Worm (Caenorhabditis elegans) whole organism, L4 larva: Measurements from ENCODE around the gene K08H2.4.

Experiments used
- D1046.2 ChIP-seq: fragments of 200-800 bp; sonication (Bioruptor generic); IDR thresholded peaks from 2 replicates; pipeline ENCODE4 v1.3.6; 2022; ENCODE audit warnings: missing genetic modification characterization, missing compliant biosample characterization
- F26F4.8 ChIP-seq: fragments of 200-800 bp; sonication (Bioruptor generic); conservative IDR thresholded peaks from 2 replicates; pipeline ENCODE4 v1.3.6; 2022; ENCODE audit warnings: missing genetic modification characterization, missing compliant biosample characterization
- F49E8.2 ChIP-seq: sonication (generic microtip); optimal IDR thresholded peaks from 2 replicates; lab custom pipeline; 2016; ENCODE audit warnings: missing compliant biosample characterization, mild to moderate bottlenecking, missing genetic modification characterization, borderline replicate concordance
- R02D3.7 ChIP-seq: fragments of 150-350 bp; sonication (generic microtip); optimal IDR thresholded peaks from 3 replicates; lab custom pipeline; 2014; ENCODE audit warnings: missing biosample characterization, missing genetic modification characterization
- Y75B8A.6 ChIP-seq: fragments of 200-800 bp; sonication (Bioruptor generic); IDR thresholded peaks from 2 replicates; pipeline ENCODE4 v1.3.6; 2022; ENCODE audit warnings: missing genetic modification reagents, missing genetic modification characterization, missing compliant biosample characterization
- ZK546.5 ChIP-seq, 2 experiments: sonication (generic microtip); optimal IDR thresholded peaks; 2 replicates each; lab custom pipeline; 2017; ENCODE audit warnings: missing biosample characterization in 2 of 2, missing genetic modification characterization in 2 of 2
- aha-1 ChIP-seq: fragments of 150-350 bp; peaks from one replicate; lab custom pipeline; 2014; ENCODE audit warnings: missing biosample characterization, missing genetic modification characterization
- aly-2 ChIP-seq: sonication (generic microtip); optimal IDR thresholded peaks from 2 replicates; lab custom pipeline; 2018; ENCODE audit warnings: missing biosample characterization, missing genetic modification characterization
- ceh-20 ChIP-seq: fragments of 200-800 bp; sonication (Bioruptor generic); IDR thresholded peaks from 2 replicates; pipeline ENCODE4 v1.3.6; 2022; ENCODE audit warnings: missing genetic modification reagents, missing genetic modification characterization, missing compliant biosample characterization
- ces-1 ChIP-seq: fragments of 150-350 bp; sonication (generic microtip); optimal IDR thresholded peaks from 4 replicates; lab custom pipeline; 2014; ENCODE audit warnings: missing biosample characterization, missing genetic modification reagents, missing genetic modification characterization
- cey-2 ChIP-seq: sonication (generic microtip); optimal IDR thresholded peaks from 3 replicates; lab custom pipeline; 2017; ENCODE audit warnings: missing genetic modification characterization, mild to moderate bottlenecking, missing compliant biosample characterization, antibody characterized with exemption, borderline replicate concordance; ENCODE audit not compliant: insufficient read depth
- daf-16 ChIP-seq, 3 experiments: sonication (generic microtip); optimal IDR thresholded peaks; 2 replicates each; lab custom pipeline; 2016 to 2017; ENCODE audit warnings: missing genetic modification characterization in 3 of 3, missing genetic modification reagents in 3 of 3, mild to moderate bottlenecking in 2 of 3, missing compliant biosample characterization in 2 of 3, missing biosample characterization in 1 of 3, moderate library complexity in 1 of 3
- daf-8 ChIP-seq: fragments of 200-800 bp; sonication (Bioruptor generic); IDR thresholded peaks from 2 replicates; pipeline ENCODE4 v1.3.6; 2022; ENCODE audit warnings: missing genetic modification characterization, missing compliant biosample characterization
- dmd-6 ChIP-seq: fragments of 200-800 bp; sonication (Bioruptor generic); IDR thresholded peaks from 2 replicates; pipeline ENCODE4 v1.3.6; 2022; ENCODE audit warnings: missing genetic modification reagents, missing genetic modification characterization, missing compliant biosample characterization
- dve-1 ChIP-seq: sonication (generic microtip); optimal IDR thresholded peaks from 2 replicates; lab custom pipeline; 2017; ENCODE audit warnings: antibody characterized with exemption, mild to moderate bottlenecking, missing genetic modification characterization, missing compliant biosample characterization; ENCODE audit not compliant: insufficient read depth
- egl-27 ChIP-seq: sonication (generic microtip); optimal IDR thresholded peaks from 3 replicates; lab custom pipeline; 2017; ENCODE audit warnings: missing biosample characterization, missing genetic modification reagents, missing genetic modification characterization
- fos-1 ChIP-seq: fragments of 150-350 bp; optimal IDR thresholded peaks from 2 replicates; lab custom pipeline; 2014; ENCODE audit warnings: missing biosample characterization, missing genetic modification characterization
- gei-8 ChIP-seq: fragments of 200-800 bp; sonication (Bioruptor generic); optimal IDR thresholded peaks from 2 replicates; lab custom pipeline; 2018; ENCODE audit warnings: mild to moderate bottlenecking, missing genetic modification characterization, missing compliant biosample characterization
- hlh-11 ChIP-seq: fragments of 200-800 bp; sonication (Bioruptor generic); optimal IDR thresholded peaks from 2 replicates; lab custom pipeline; 2018; ENCODE audit warnings: mild to moderate bottlenecking, missing genetic modification characterization, missing compliant biosample characterization
- hlh-30 ChIP-seq: sonication (generic microtip); optimal IDR thresholded peaks from 2 replicates; lab custom pipeline; 2017; ENCODE audit warnings: antibody characterized with exemption, mild to moderate bottlenecking, missing genetic modification characterization, missing compliant biosample characterization; ENCODE audit not compliant: insufficient read depth
- hmg-1.1 ChIP-seq: fragments of 200-800 bp; sonication (Bioruptor generic); IDR thresholded peaks from 2 replicates; pipeline ENCODE4 v1.3.6; 2022; ENCODE audit warnings: missing genetic modification reagents, missing genetic modification characterization, missing compliant biosample characterization
- lin-1 ChIP-seq: fragments of 200-800 bp; sonication (Bioruptor generic); IDR thresholded peaks from 2 replicates; pipeline ENCODE4 v1.3.6; 2022; ENCODE audit warnings: missing genetic modification reagents, missing genetic modification characterization, missing compliant biosample characterization
- lin-15B ChIP-seq: fragments of 150-350 bp; sonication (generic microtip); optimal IDR thresholded peaks from 3 replicates; lab custom pipeline; 2014; ENCODE audit warnings: missing biosample characterization, missing genetic modification characterization
- lin-29 ChIP-seq: fragments of 200-800 bp; sonication (Bioruptor generic); IDR thresholded peaks from 2 replicates; pipeline ENCODE4 v1.3.6; 2022; ENCODE audit warnings: missing genetic modification reagents, missing genetic modification characterization, missing compliant biosample characterization
- lir-3 ChIP-seq: sonication (generic microtip); optimal IDR thresholded peaks from 2 replicates; lab custom pipeline; 2016; ENCODE audit warnings: mild to moderate bottlenecking, missing genetic modification characterization, missing compliant biosample characterization
- mdl-1 ChIP-seq, 2 experiments: fragments of 150-350 bp in 1 of 2; sonication (generic microtip) in 1 of 2; optimal IDR thresholded peaks; 2 replicates each; lab custom pipeline; 2014 to 2017; ENCODE audit warnings: missing biosample characterization in 2 of 2, missing genetic modification characterization in 2 of 2
- mes-2 ChIP-seq: sonication (generic microtip); optimal IDR thresholded peaks from 2 replicates; lab custom pipeline; 2016; ENCODE audit warnings: missing genotype, mild to moderate bottlenecking, missing genetic modification characterization, missing compliant biosample characterization; ENCODE audit not compliant: poor library complexity, severe bottlenecking
- mxl-3 ChIP-seq: fragments of 200-800 bp; sonication (Bioruptor generic); optimal IDR thresholded peaks from 2 replicates; lab custom pipeline; 2018; ENCODE audit warnings: mild to moderate bottlenecking, missing genetic modification characterization, missing compliant biosample characterization
- nhr-102 ChIP-seq: sonication (generic microtip); optimal IDR thresholded peaks from 2 replicates; lab custom pipeline; 2016; ENCODE audit warnings: mild to moderate bottlenecking, missing genetic modification characterization, moderate library complexity, missing compliant biosample characterization
- nhr-11 ChIP-seq: fragments of 150-350 bp; optimal IDR thresholded peaks from 2 replicates; lab custom pipeline; 2014; ENCODE audit warnings: missing biosample characterization, missing genetic modification characterization
- nhr-237 ChIP-seq: sonication (generic microtip); optimal IDR thresholded peaks from 2 replicates; lab custom pipeline; 2017; ENCODE audit warnings: missing biosample characterization, missing genetic modification characterization
- nhr-25 ChIP-seq: sonication (generic microtip); optimal IDR thresholded peaks from 2 replicates; lab custom pipeline; 2017; ENCODE audit warnings: missing genetic modification characterization, mild to moderate bottlenecking, missing compliant biosample characterization, antibody characterized with exemption, moderate library complexity, borderline replicate concordance; ENCODE audit not compliant: insufficient read depth
- nhr-28 ChIP-seq: fragments of 150-350 bp; optimal IDR thresholded peaks from 2 replicates; lab custom pipeline; 2014; ENCODE audit warnings: missing biosample characterization, missing genetic modification characterization
- nhr-48 ChIP-seq: sonication (generic microtip); optimal IDR thresholded peaks from 2 replicates; lab custom pipeline; 2016; ENCODE audit warnings: mild to moderate bottlenecking, missing genetic modification characterization, missing compliant biosample characterization
- nhr-6 ChIP-seq: fragments of 150-350 bp; optimal IDR thresholded peaks from 2 replicates; lab custom pipeline; 2014; ENCODE audit warnings: missing biosample characterization, missing genetic modification characterization
- nhr-77 ChIP-seq: fragments of 150-350 bp; optimal IDR thresholded peaks from 2 replicates; lab custom pipeline; 2014; ENCODE audit warnings: missing biosample characterization, missing genetic modification characterization
- pha-4 ChIP-seq, 2 experiments: fragments of 150-350 bp in 1 of 2; fragments of 200-800 bp in 1 of 2; sonication (Bioruptor generic) in 1 of 2; IDR thresholded peaks in 1 of 2; optimal IDR thresholded peaks in 1 of 2; 2 replicates each; pipeline versions ENCODE4 v1.3.6 to Lab custom; 2014 to 2022; ENCODE audit warnings: missing genetic modification characterization in 2 of 2, missing genetic modification reagents in 2 of 2, missing biosample characterization in 1 of 2, missing compliant biosample characterization in 1 of 2
- php-3 ChIP-seq: fragments of 200-800 bp; sonication (Bioruptor generic); IDR thresholded peaks from 2 replicates; pipeline ENCODE4 v1.3.6; 2022; ENCODE audit warnings: missing genetic modification reagents, missing genetic modification characterization, missing compliant biosample characterization
- pqm-1 ChIP-seq: sonication (generic microtip); optimal IDR thresholded peaks from 2 replicates; lab custom pipeline; 2017; ENCODE audit warnings: missing biosample characterization, missing genetic modification characterization
- set-16 ChIP-seq: fragments of 200-800 bp; sonication (Bioruptor generic); IDR thresholded peaks from 2 replicates; pipeline ENCODE4 v1.3.6; 2022; ENCODE audit warnings: missing genetic modification reagents, missing genetic modification characterization, missing compliant biosample characterization
- skn-1 ChIP-seq: fragments of 150-350 bp; optimal IDR thresholded peaks from 2 replicates; lab custom pipeline; 2014; ENCODE audit warnings: missing biosample characterization, missing genetic modification characterization
- tra-1 ChIP-seq: fragments of 200-800 bp; sonication (Bioruptor generic); IDR thresholded peaks from 2 replicates; pipeline ENCODE4 v1.3.6; 2022; ENCODE audit warnings: missing genetic modification reagents, missing genetic modification characterization, missing compliant biosample characterization
- unc-39 ChIP-seq: sonication (generic microtip); optimal IDR thresholded peaks from 2 replicates; lab custom pipeline; 2017; ENCODE audit warnings: missing biosample characterization, missing genetic modification characterization
- unc-62 ChIP-seq, 3 experiments: fragments of 150-350 bp in 1 of 3; sonication (generic microtip); optimal IDR thresholded peaks in 2 of 3; peaks in 1 of 3; 1 replicate in 1 of 3; 2 replicates in 2 of 3; lab custom pipeline; 2014 to 2017; ENCODE audit warnings: missing biosample characterization in 3 of 3, missing genetic modification characterization in 3 of 3, missing genetic modification reagents in 3 of 3, missing genotype in 1 of 3
- zag-1 ChIP-seq: fragments of 150-350 bp; optimal IDR thresholded peaks from 2 replicates; lab custom pipeline; 2014; ENCODE audit warnings: missing biosample characterization, missing genetic modification characterization
- zfp-2 ChIP-seq: sonication (generic microtip); optimal IDR thresholded peaks from 2 replicates; lab custom pipeline; 2016; ENCODE audit warnings: mild to moderate bottlenecking, missing genetic modification characterization, missing compliant biosample characterization

The K08H2.4 gene

ce11 chrX:13251914-13252434 lies 13.7 kb downstream of the K08H2.4 start, which contains the start of gene nhr-32:
Gene nhr-32 (plus strand): TSS chrX:13251964.
- TF ChIP-seq zfp-2 (tag; lab: Kevin White, UChicago) (no peak), lir-3 (no peak), fos-1 (tag; lab: Kevin White, UChicago) (no peak), D1046.2 (GFP tag; lab: Robert Waterston, UW) (no peak), nhr-6 (tag; lab: Kevin White, UChicago) (no peak), dmd-6 (peak; percentile 24), mdl-1 (tag; optimal IDR thresholded peaks at IDR 0.05; lab: Kevin White, UChicago) (peak in 1 of 2 experiments; percentile 22), mes-2 (tag; lab: Kevin White, UChicago) (peak; percentile 19), egl-27 (tag; lab: Kevin White, UChicago) (no peak), ceh-20 (GFP tag; lab: Robert Waterston, UW) (no peak), aly-2 (no peak), hlh-30 (tag; lab: Kevin White, UChicago) (peak; percentile 28), nhr-48 (tag; lab: Kevin White, UChicago) (no peak), mxl-3 (GFP tag; lab: Kevin White, UChicago) (peak; percentile 23), lin-15B (tag; lab: Kevin White, UChicago) (no peak), gei-8 (GFP tag; lab: Kevin White, UChicago) (no peak), aha-1 (tag; lab: Kevin White, UChicago) (peak; percentile 58), pqm-1 (tag; lab: Kevin White, UChicago) (no peak), unc-62 (GFP tag; optimal IDR thresholded peaks at IDR 0.05 in 1 of 2; lab: Kevin White, UChicago) (peak in 1 of 2 experiments; percentile 89), unc-62 (tag; optimal IDR thresholded peaks at IDR 0.05; lab: Kevin White, UChicago) (no peak), nhr-102 (tag; lab: Kevin White, UChicago) (no peak)

- TF ChIP-seq daf-8 (no peak), hlh-11 (peak; percentile 81), mdl-1 (tag; optimal IDR thresholded peaks at IDR 0.05; lab: Kevin White, UChicago) (no peak), R02D3.7 (tag; lab: Kevin White, UChicago) (no peak), D1046.2 (GFP tag; lab: Robert Waterston, UW) (no peak), Y75B8A.6 (no peak), ceh-20 (GFP tag; lab: Robert Waterston, UW) (peak; percentile 72; the same call in 1 of the 2 replicates), set-16 (GFP tag; lab: Robert Waterston, UW) (no peak), pha-4 (GFP tag; IDR thresholded peaks at IDR 0.05; lab: Robert Waterston, UW) (no peak), pha-4 (tag; optimal IDR thresholded peaks at IDR 0.05; lab: Kevin White, UChicago) (no peak), aha-1 (tag; lab: Kevin White, UChicago) (no peak), F26F4.8 (no peak), nhr-25 (tag; lab: Kevin White, UChicago) (no peak), daf-16 (GFP tag; optimal IDR thresholded peaks at IDR 0.05; lab: Kevin White, UChicago) (peak in 1 of 2 experiments; percentile 28), daf-16 (tag; optimal IDR thresholded peaks at IDR 0.05; lab: Kevin White, UChicago) (peak; percentile 39), lin-1 (GFP tag; lab: Robert Waterston, UW) (0 out of 2 replicates have a peak, but pooled peaks have one; percentile 31), cey-2 (no peak), nhr-28 (tag; lab: Kevin White, UChicago) (peak; percentile 66), unc-39 (no peak), ces-1 (GFP tag; lab: Kevin White, UChicago) (no peak), dmd-6 (peak; percentile 94), ZK546.5 (tag; optimal IDR thresholded peaks at IDR 0.05; lab: Kevin White, UChicago) (no peak), zag-1 (tag; lab: Kevin White, UChicago) (no peak), tra-1 (GFP tag; lab: Robert Waterston, UW) (peak; percentile 98), php-3 (GFP tag; lab: Robert Waterston, UW) (peak; percentile 100), hmg-1.1 (GFP tag; lab: Robert Waterston, UW) (0 out of 2 replicates have a peak, but pooled peaks have one; percentile 16), dve-1 (tag; lab: Kevin White, UChicago) (peak; percentile 55), lin-29 (GFP tag; lab: Robert Waterston, UW) (no peak), pqm-1 (tag; lab: Kevin White, UChicago) (peak; percentile 88), F49E8.2 (no peak), nhr-77 (tag; lab: Kevin White, UChicago) (peak; percentile 35), nhr-48 (tag; lab: Kevin White, UChicago) (peak; percentile 7), skn-1 (no peak), nhr-237 (tag; lab: Kevin White, UChicago) (no peak), nhr-11 (tag; lab: Kevin White, UChicago) (no peak)
Measured at ce11 chrX:13257577-13257976, 19.3 kb downstream of the K08H2.4 start, which contains the start of gene K08H2.10. Gene K08H2.10 (plus strand): TSS chrX:13257806.
